ENCODE assay signal across 5 fruit fly cellular contexts in genomic region chrX:10486144-10487030, dm6.
TF ChIP-seq lines count a peak whose summit lies in the region.

No protein-coding gene starts in this region.

TF ChIP-seq in whole organism, adult, 20 proteins besides CTCF, POLR2A, EP300 and RAD21 (continued from another document):
- TF ChIP-seq Hr96 (GFP tag; optimal IDR thresholded peaks at IDR 0.05; lab: Kevin White, UChicago) (peak; percentile 88), tj (GFP tag; optimal IDR thresholded peaks at IDR 0.05; lab: Kevin White, UChicago) (peak; percentile 98)

TF ChIP-seq in whole organism, embryonic, 481 proteins besides CTCF, POLR2A, EP300 and RAD21 (continued from another document and continues in another):
- TF ChIP-seq CG14050 (GFP tag; IDR thresholded peaks at IDR 0.05; lab: Robert Waterston, UW) (peak; percentile 22; the same call in 1 of the 3 replicates), Dbx (GFP tag; IDR thresholded peaks at IDR 0.05; lab: Robert Waterston, UW) (peak; percentile 64), Side (GFP tag; optimal IDR thresholded peaks at IDR 0.05; lab: Kevin White, UChicago) (peak; percentile 32), gt (GFP tag; IDR thresholded peaks at IDR 0.05; lab: Robert Waterston, UW) (no peak), CG12071 (GFP tag; optimal IDR thresholded peaks at IDR 0.05; lab: Kevin White, UChicago) (peak; percentile 66), Dad (GFP tag; optimal IDR thresholded peaks at IDR 0.05; lab: Kevin White, UChicago) (peak; percentile 0), hb (GFP tag; IDR thresholded peaks at IDR 0.05; lab: Robert Waterston, UW; ENCODE audit: partially characterized antibody) (no peak), CG3995 (GFP tag; optimal IDR thresholded peaks at IDR 0.05; lab: Kevin White, UChicago) (peak; percentile 18), nmo (GFP tag; optimal IDR thresholded peaks at IDR 0.05; lab: Kevin White, UChicago) (peak; percentile 52), NC2α (GFP tag; optimal IDR thresholded peaks at IDR 0.05; lab: Kevin White, UChicago) (no peak), Dip2 (GFP tag; IDR thresholded peaks at IDR 0.05; lab: Robert Waterston, UW) (no peak), B-H1 (GFP tag; IDR thresholded peaks at IDR 0.05; lab: Robert Waterston, UW) (no peak), prd (optimal IDR thresholded peaks at IDR 0.05; lab: Kevin White, UChicago) (no peak), prd (GFP tag; IDR thresholded peaks at IDR 0.05; lab: Robert Waterston, UW) (peak; percentile 62; the same call in 2 of the 3 replicates), BEAF-32 (GFP tag; optimal IDR thresholded peaks at IDR 0.05; lab: Kevin White, UChicago) (no peak), CG3407 (GFP tag; optimal IDR thresholded peaks at IDR 0.05; lab: Kevin White, UChicago) (no peak), wek (GFP tag; optimal IDR thresholded peaks at IDR 0.05; lab: Kevin White, UChicago) (peak; percentile 4), CG13624 (GFP tag; optimal IDR thresholded peaks at IDR 0.05; lab: Kevin White, UChicago) (peak; percentile 53), pros (GFP tag; optimal IDR thresholded peaks at IDR 0.05; lab: Kevin White, UChicago) (no peak), abd-A (tag; optimal IDR thresholded peaks at IDR 0.05; lab: Kevin White, UChicago) (peak; percentile 9), Rx (GFP tag; IDR thresholded peaks at IDR 0.05; lab: Robert Waterston, UW) (peak; percentile 22; the same call in 1 of the 2 replicates), ato (GFP tag; IDR thresholded peaks at IDR 0.05; lab: Robert Waterston, UW; ENCODE audit: partially characterized antibody) (no peak), pfk (GFP tag; optimal IDR thresholded peaks at IDR 0.05; lab: Kevin White, UChicago) (no peak), Dp (GFP tag; optimal IDR thresholded peaks at IDR 0.05; lab: Kevin White, UChicago) (no peak), shn (GFP tag; optimal IDR thresholded peaks at IDR 0.05; lab: Kevin White, UChicago) (peak; percentile 52), CG12299 (tag; optimal IDR thresholded peaks at IDR 0.05; lab: Kevin White, UChicago) (peak; percentile 36), Stat92E (GFP tag; optimal IDR thresholded peaks at IDR 0.05; lab: Kevin White, UChicago) (no peak), Mrtf (GFP tag; IDR thresholded peaks at IDR 0.05; lab: Robert Waterston, UW) (no peak), ATbp (GFP tag; optimal IDR thresholded peaks at IDR 0.05; lab: Kevin White, UChicago) (peak; percentile 45), CG4424 (GFP tag; optimal IDR thresholded peaks at IDR 0.05; lab: Kevin White, UChicago) (peak; percentile 39), Sry-δ (GFP tag; optimal IDR thresholded peaks at IDR 0.05; lab: Kevin White, UChicago) (peak; percentile 11), Gug (GFP tag; IDR thresholded peaks at IDR 0.05; lab: Robert Waterston, UW) (peak; percentile 8; the same call in 1 of the 4 replicates)

TF ChIP-seq in whole organism, prepupa, 60 proteins besides CTCF, POLR2A, EP300 and RAD21 (continued from another document and continues in another):
- TF ChIP-seq CG3032 (tag; optimal IDR thresholded peaks at IDR 0.05; lab: Kevin White, UChicago), result peak; percentile 70
- peak; percentile 72 for TF ChIP-seq pdm3 (GFP tag; optimal IDR thresholded peaks at IDR 0.05; lab: Kevin White, UChicago)
- peak; percentile 45 for TF ChIP-seq topi (GFP tag; optimal IDR thresholded peaks at IDR 0.05; lab: Kevin White, UChicago)
- peak; percentile 95 for TF ChIP-seq svp (GFP tag; lab: Kevin White, UChicago)
- TF ChIP-seq CG8632 (GFP tag; optimal IDR thresholded peaks at IDR 0.05; lab: Kevin White, UChicago), result peak; percentile 58
- TF ChIP-seq CG4318 (GFP tag; optimal IDR thresholded peaks at IDR 0.05; lab: Kevin White, UChicago), result peak; percentile 48
- TF ChIP-seq Hr4 (GFP tag; optimal IDR thresholded peaks at IDR 0.05; lab: Kevin White, UChicago), result peak; percentile 74
- TF ChIP-seq CG6854 (GFP tag; optimal IDR thresholded peaks at IDR 0.05; lab: Kevin White, UChicago), result no peak
- peak; percentile 78 for TF ChIP-seq CG32006 (GFP tag; optimal IDR thresholded peaks at IDR 0.05; lab: Kevin White, UChicago)
- TF ChIP-seq eg (GFP tag; IDR thresholded peaks at IDR 0.05; lab: Robert Waterston, UW), result peak; percentile 52; the same call in 1 of the 3 replicates
- peak; percentile 69 for TF ChIP-seq net (GFP tag; optimal IDR thresholded peaks at IDR 0.05; lab: Kevin White, UChicago)
- peak; percentile 51 for TF ChIP-seq Gug (GFP tag; IDR thresholded peaks at IDR 0.05; lab: Robert Waterston, UW)
- peak; percentile 25 for TF ChIP-seq fkh (GFP tag; optimal IDR thresholded peaks at IDR 0.05; lab: Kevin White, UChicago)
- peak; percentile 7 for TF ChIP-seq Ets21C (GFP tag; optimal IDR thresholded peaks at IDR 0.05; lab: Kevin White, UChicago)
- peak; percentile 45 for TF ChIP-seq lz (GFP tag; optimal IDR thresholded peaks at IDR 0.05; lab: Kevin White, UChicago)
- peak; percentile 44 for TF ChIP-seq CG3919 (GFP tag; optimal IDR thresholded peaks at IDR 0.05; lab: Kevin White, UChicago)
- TF ChIP-seq Hr38 (GFP tag; optimal IDR thresholded peaks at IDR 0.05; lab: Kevin White, UChicago), result no peak
- TF ChIP-seq CG31627 (GFP tag; optimal IDR thresholded peaks at IDR 0.05; lab: Kevin White, UChicago), result peak; percentile 49
- peak; percentile 71 for TF ChIP-seq Eip75B (GFP tag; optimal IDR thresholded peaks at IDR 0.05; lab: Kevin White, UChicago)
- TF ChIP-seq acj6 (GFP tag; optimal IDR thresholded peaks at IDR 0.05; lab: Kevin White, UChicago), result peak; percentile 65
- peak; percentile 62 for TF ChIP-seq Met (GFP tag; optimal IDR thresholded peaks at IDR 0.05; lab: Kevin White, UChicago)
- TF ChIP-seq salr (GFP tag; optimal IDR thresholded peaks at IDR 0.05; lab: Kevin White, UChicago), result peak; percentile 30 to 46
- TF ChIP-seq Eip78C (GFP tag; lab: Kevin White, UChicago), result peak; percentile 91
- TF ChIP-seq CG11762 (GFP tag; optimal IDR thresholded peaks at IDR 0.05; lab: Kevin White, UChicago; ENCODE audit: insufficient read depth), result peak; percentile 49
- peak; percentile 52 for TF ChIP-seq CG34406 (GFP tag; optimal IDR thresholded peaks at IDR 0.05; lab: Kevin White, UChicago)
- TF ChIP-seq CG9139 (GFP tag; optimal IDR thresholded peaks at IDR 0.05; lab: Kevin White, UChicago), result peak; percentile 53
- TF ChIP-seq Sox15 (GFP tag; optimal IDR thresholded peaks at IDR 0.05; lab: Kevin White, UChicago), result peak; percentile 3
- no peak for TF ChIP-seq dac (GFP tag; optimal IDR thresholded peaks at IDR 0.05; lab: Kevin White, UChicago)
- peak; percentile 65; the same call in 2 of the 3 replicates for TF ChIP-seq CG8119 (GFP tag; IDR thresholded peaks at IDR 0.05; lab: Robert Waterston, UW)
- TF ChIP-seq Hr39 (GFP tag; optimal IDR thresholded peaks at IDR 0.05; lab: Kevin White, UChicago), result peak; percentile 44
- TF ChIP-seq CG11902 (GFP tag; optimal IDR thresholded peaks at IDR 0.05; lab: Kevin White, UChicago), result peak; percentile 3
- peak; percentile 58 for TF ChIP-seq spab (GFP tag; optimal IDR thresholded peaks at IDR 0.05; lab: Kevin White, UChicago)
- peak; percentile 56 for TF ChIP-seq CG16779 (tag; optimal IDR thresholded peaks at IDR 0.05; lab: Kevin White, UChicago)

TF ChIP-seq in whole organism, pupa, 21 proteins besides CTCF, POLR2A, EP300 and RAD21 (continued from another document):
- TF ChIP-seq CG12605 (GFP tag; IDR thresholded peaks at IDR 0.05; lab: Robert Waterston, UW), result peak; percentile 51; the same call in 1 of the 2 replicates
TF ChIP-seq in whole organism, pupa: peak in this region for 17.

TF ChIP-seq in whole organism, wandering third instar larva, 38 proteins besides CTCF, POLR2A, EP300 and RAD21 (continued from another document):
- TF ChIP-seq rgr (GFP tag; optimal IDR thresholded peaks at IDR 0.05; lab: Kevin White, UChicago) (peak; percentile 65), sage (GFP tag; optimal IDR thresholded peaks at IDR 0.05; lab: Kevin White, UChicago) (peak; percentile 0), CrebA (GFP tag; optimal IDR thresholded peaks at IDR 0.05; lab: Kevin White, UChicago; ENCODE audit: borderline replicate concordance) (no peak), N (GFP tag; optimal IDR thresholded peaks at IDR 0.05; lab: Kevin White, UChicago) (no peak), foxo (GFP tag; optimal IDR thresholded peaks at IDR 0.05; lab: Kevin White, UChicago) (peak in 1 of 2 experiments; percentile 74), sv (GFP tag; optimal IDR thresholded peaks at IDR 0.05; lab: Kevin White, UChicago) (peak; percentile 39), dsf (GFP tag; optimal IDR thresholded peaks at IDR 0.05; lab: Kevin White, UChicago; ENCODE audit: borderline replicate concordance) (no peak), dl (GFP tag; optimal IDR thresholded peaks at IDR 0.05; lab: Kevin White, UChicago; ENCODE audit: insufficient read depth in 1 of 2, partially characterized antibody in 2 of 2) (no peak), Jra (GFP tag; optimal IDR thresholded peaks at IDR 0.05; lab: Kevin White, UChicago) (peak; percentile 27), pan (optimal IDR thresholded peaks at IDR 0.05; lab: Kevin White, UChicago) (no peak), Hnf4 (GFP tag; optimal IDR thresholded peaks at IDR 0.05; lab: Kevin White, UChicago) (peak; percentile 52), CG9705 (GFP tag; optimal IDR thresholded peaks at IDR 0.05; lab: Kevin White, UChicago) (no peak), h (GFP tag; optimal IDR thresholded peaks at IDR 0.05; lab: Kevin White, UChicago) (peak; percentile 77), Abd-B (GFP tag; optimal IDR thresholded peaks at IDR 0.05; lab: Kevin White, UChicago) (no peak), jim (GFP tag; optimal IDR thresholded peaks at IDR 0.05; lab: Kevin White, UChicago) (peak; percentile 4)
